Fruit fly (Drosophila melanogaster): ENCODE data around the gene CG11843.

CG11843 gene

dm6 chr3R:29063207-29063920 is 9.2 kb downstream of the CG11843 start (continued):
- TF ChIP-seq CG8319 (GFP tag; optimal IDR thresholded peaks at IDR 0.05) (peak; percentile 63), Ets21C (GFP tag; optimal IDR thresholded peaks at IDR 0.05) (peak; percentile 35), CG6792 (GFP tag; optimal IDR thresholded peaks at IDR 0.05) (peak; percentile 64), Sox15 (GFP tag; optimal IDR thresholded peaks at IDR 0.05) (peak; percentile 69), Blimp-1 (GFP tag; optimal IDR thresholded peaks at IDR 0.05) (peak; percentile 9), dac (GFP tag; optimal IDR thresholded peaks at IDR 0.05) (no peak), achi (GFP tag; optimal IDR thresholded peaks at IDR 0.05) (peak; percentile 73), Ets96B (tag; optimal IDR thresholded peaks at IDR 0.05) (peak; percentile 65), fd59A (GFP tag; optimal IDR thresholded peaks at IDR 0.05) (peak; percentile 62), pdm3 (GFP tag; optimal IDR thresholded peaks at IDR 0.05) (peak; percentile 67), CG8119 (GFP tag; IDR thresholded peaks at IDR 0.05) (no peak), CG4318 (GFP tag; optimal IDR thresholded peaks at IDR 0.05) (peak; percentile 61), vri (GFP tag; optimal IDR thresholded peaks at IDR 0.05) (no peak), CG6163 (GFP tag; IDR thresholded peaks at IDR 0.05) (no peak), Hr39 (GFP tag; optimal IDR thresholded peaks at IDR 0.05) (peak; percentile 58), esn (GFP tag; optimal IDR thresholded peaks at IDR 0.05) (peak; percentile 86), CG16779 (tag; optimal IDR thresholded peaks at IDR 0.05) (no peak), Met (GFP tag; optimal IDR thresholded peaks at IDR 0.05) (peak; percentile 76), CG11294 (GFP tag; IDR thresholded peaks at IDR 0.05) (no peak), topi (GFP tag; optimal IDR thresholded peaks at IDR 0.05) (peak; percentile 57), lz (GFP tag; optimal IDR thresholded peaks at IDR 0.05) (peak; percentile 78), Eip75B (GFP tag; optimal IDR thresholded peaks at IDR 0.05) (peak; percentile 55)

DNA sequence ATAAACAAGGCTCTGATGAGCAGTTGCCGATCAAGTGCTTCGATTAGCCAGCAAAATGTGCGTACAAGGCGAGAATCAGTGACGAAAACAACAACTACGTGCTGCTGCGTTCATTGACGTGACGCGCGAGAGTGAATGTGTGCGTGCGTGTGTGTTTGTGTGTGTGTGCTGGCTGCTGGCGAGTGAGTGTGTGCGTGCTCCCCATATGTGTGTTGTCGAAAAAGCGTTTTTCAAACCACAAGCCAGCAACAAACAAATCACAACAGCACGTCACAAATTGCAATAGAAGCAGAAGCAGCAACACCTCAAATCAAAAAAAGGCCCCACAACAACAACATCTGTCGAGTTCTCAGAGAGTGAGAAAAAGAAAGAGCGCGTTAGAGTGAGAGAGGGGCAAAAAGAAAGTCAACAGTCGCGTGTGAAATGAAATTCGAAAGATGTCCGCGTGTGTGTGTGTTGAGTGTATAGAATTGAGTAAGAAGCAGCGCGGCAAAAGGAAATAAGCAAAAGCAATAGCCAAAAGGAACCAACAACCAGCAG is 9.8 kb downstream of the CG11843 start:
- TF ChIP-seq esn (GFP tag; optimal IDR thresholded peaks at IDR 0.05) (no peak), salr (GFP tag; optimal IDR thresholded peaks at IDR 0.05) (peak in 1 of 2 experiments; percentile 15)

DNA sequence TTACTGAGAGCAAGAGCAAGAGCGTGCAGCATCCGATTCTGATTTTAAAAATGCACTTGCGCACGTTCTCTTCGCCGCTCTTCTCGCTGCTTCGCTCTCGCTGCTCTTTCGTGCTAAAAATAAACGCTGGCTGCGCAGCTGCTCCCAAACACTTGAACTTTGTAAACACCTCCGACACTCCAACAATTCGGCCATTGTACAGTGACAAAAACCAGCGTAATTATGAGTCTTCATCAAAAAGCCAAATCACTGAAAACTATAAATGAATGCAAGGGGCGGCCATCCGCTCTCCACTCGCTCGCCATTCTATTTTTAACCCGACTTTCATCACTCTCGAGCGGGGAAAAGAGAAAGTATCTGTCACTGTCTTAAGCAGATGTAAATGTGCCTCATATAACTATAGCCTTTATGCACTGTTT is 10.5 kb downstream of the CG11843 start:
- no peak for TF ChIP-seq CG6163 (GFP tag; IDR thresholded peaks at IDR 0.05)
- TF ChIP-seq Hr39 (GFP tag; optimal IDR thresholded peaks at IDR 0.05), result peak; percentile 28
- TF ChIP-seq fkh (GFP tag; optimal IDR thresholded peaks at IDR 0.05), result no peak
- peak; percentile 55 for TF ChIP-seq CG3919 (GFP tag; optimal IDR thresholded peaks at IDR 0.05)
- peak; percentile 29 for TF ChIP-seq dac (GFP tag; optimal IDR thresholded peaks at IDR 0.05)
- peak; percentile 26 for TF ChIP-seq CG8319 (GFP tag; optimal IDR thresholded peaks at IDR 0.05)
- peak; percentile 43 for TF ChIP-seq CG8632 (GFP tag; optimal IDR thresholded peaks at IDR 0.05)
- TF ChIP-seq cyc (GFP tag; optimal IDR thresholded peaks at IDR 0.05), result peak; percentile 24
- TF ChIP-seq CG9139 (GFP tag; optimal IDR thresholded peaks at IDR 0.05), result peak; percentile 29
- no peak for TF ChIP-seq Ets21C (GFP tag; optimal IDR thresholded peaks at IDR 0.05)
- TF ChIP-seq esn (GFP tag; optimal IDR thresholded peaks at IDR 0.05), result peak; percentile 44
- TF ChIP-seq CG11902 (GFP tag; optimal IDR thresholded peaks at IDR 0.05), result no peak
- TF ChIP-seq topi (GFP tag; optimal IDR thresholded peaks at IDR 0.05), result peak; percentile 62
- TF ChIP-seq OdsH (GFP tag; optimal IDR thresholded peaks at IDR 0.05), result peak; percentile 40
- peak; percentile 12 for TF ChIP-seq CG6276 (GFP tag; optimal IDR thresholded peaks at IDR 0.05)
- no peak for TF ChIP-seq Gug (GFP tag; IDR thresholded peaks at IDR 0.05)
- no peak for TF ChIP-seq CG4318 (GFP tag; optimal IDR thresholded peaks at IDR 0.05)
- TF ChIP-seq Eip78C (GFP tag), result peak; percentile 85
- TF ChIP-seq lz (GFP tag; optimal IDR thresholded peaks at IDR 0.05), result peak; percentile 31
- TF ChIP-seq dsx (GFP tag; optimal IDR thresholded peaks at IDR 0.05; ENCODE audit: poor library complexity, severe bottlenecking), result peak; percentile 62
- TF ChIP-seq CG1621 (tag; optimal IDR thresholded peaks at IDR 0.05), result peak; percentile 15
- TF ChIP-seq CG8119 (GFP tag; IDR thresholded peaks at IDR 0.05), result no peak
- TF ChIP-seq CG32006 (GFP tag; optimal IDR thresholded peaks at IDR 0.05), result peak; percentile 52
- peak; percentile 23 for TF ChIP-seq Sox14 (GFP tag; optimal IDR thresholded peaks at IDR 0.05)
- peak; percentile 33 for TF ChIP-seq Ets96B (tag; optimal IDR thresholded peaks at IDR 0.05)
- TF ChIP-seq net (GFP tag; optimal IDR thresholded peaks at IDR 0.05), result peak; percentile 73
- TF ChIP-seq Hr4 (GFP tag; optimal IDR thresholded peaks at IDR 0.05), result peak; percentile 49
- peak; percentile 30 for TF ChIP-seq Met (GFP tag; optimal IDR thresholded peaks at IDR 0.05)
- TF ChIP-seq Sox15 (GFP tag; optimal IDR thresholded peaks at IDR 0.05), result no peak
- peak; percentile 10 for TF ChIP-seq CG6854 (GFP tag; optimal IDR thresholded peaks at IDR 0.05)
- peak; percentile 46 for TF ChIP-seq CG10669 (GFP tag; optimal IDR thresholded peaks at IDR 0.05)
- TF ChIP-seq fd85E (GFP tag; optimal IDR thresholded peaks at IDR 0.05), result no peak
- no peak for TF ChIP-seq eg (GFP tag; IDR thresholded peaks at IDR 0.05)
- TF ChIP-seq CG6808 (GFP tag; optimal IDR thresholded peaks at IDR 0.05), result peak; percentile 0
